Worm (Caenorhabditis elegans) whole organism, L4/young adult: Measurements from ENCODE around the gene gcy-8.
A peak's percentile ranks its signal among the peaks of the same experiment; 100 is the strongest.

Experiments used
- W03F9.2 ChIP-seq: fragments of 150-350 bp; optimal IDR thresholded peaks from 2 replicates; lab custom pipeline; 2014; ENCODE audit warnings: missing biosample characterization, missing genetic modification characterization
- dao-5 ChIP-seq: sonication (generic microtip); optimal IDR thresholded peaks from 2 replicates; lab custom pipeline; 2016; ENCODE audit warnings: missing genotype, missing genetic modification characterization, moderate library complexity, missing compliant biosample characterization
- him-1 ChIP-seq: sonication (generic microtip); optimal IDR thresholded peaks from 2 replicates; lab custom pipeline; 2016; ENCODE audit warnings: missing genotype, missing genetic modification reagents, missing genetic modification characterization, missing compliant biosample characterization

gcy-8 gene

DNA sequence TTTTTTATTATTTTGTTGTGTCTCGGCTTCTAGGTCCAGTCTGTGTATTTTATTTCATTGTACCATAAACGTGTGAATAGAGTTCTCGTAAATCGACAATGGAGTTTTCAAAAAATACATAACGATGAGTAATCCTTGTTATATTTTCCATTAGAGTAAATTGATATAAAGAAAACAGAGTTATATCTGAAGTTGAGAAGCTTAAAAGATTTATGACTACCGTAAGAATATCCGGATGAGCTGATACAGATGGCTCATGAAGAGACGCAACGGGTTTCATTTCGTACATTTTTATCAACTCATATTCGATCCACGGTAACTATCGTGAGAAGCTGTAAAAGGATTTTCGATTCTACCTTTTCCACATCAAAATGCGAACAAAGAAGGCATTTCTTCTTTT lies at the start of gene gcy-8:
gcy-8 (plus strand) TSS at position 301 of the 400 bp plus-strand sequence.
- TF ChIP-seq W03F9.2 (no peak), dao-5 (tag; lab: Kevin White, UChicago) (no peak), him-1 (tag; lab: Kevin White, UChicago) (no peak)

DNA sequence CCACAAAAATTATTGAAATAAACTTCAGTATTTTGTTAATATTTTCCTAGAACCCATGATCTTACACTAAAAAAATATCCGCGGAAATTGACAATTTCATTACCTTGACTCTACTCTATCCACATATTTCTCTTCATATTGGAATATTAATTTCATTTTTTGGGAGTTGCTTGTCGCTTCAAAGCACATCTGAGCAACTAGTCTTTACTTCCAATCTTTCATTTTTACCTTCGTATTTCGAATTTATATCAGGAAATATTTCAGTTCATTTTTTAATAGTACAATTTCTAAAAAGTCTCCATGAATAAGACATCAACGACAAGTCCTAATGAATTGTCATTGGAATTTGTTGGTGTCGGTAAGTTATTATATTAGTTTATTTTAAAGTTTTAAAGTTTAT lies 48.9 kb upstream of the gcy-8 start, which contains the start of gene srt-73:
srt-73 (plus strand) TSS at position 301 of the 400 bp plus-strand sequence.
- TF ChIP-seq W03F9.2 (no peak), him-1 (tag; lab: Kevin White, UChicago) (no peak)

DNA sequence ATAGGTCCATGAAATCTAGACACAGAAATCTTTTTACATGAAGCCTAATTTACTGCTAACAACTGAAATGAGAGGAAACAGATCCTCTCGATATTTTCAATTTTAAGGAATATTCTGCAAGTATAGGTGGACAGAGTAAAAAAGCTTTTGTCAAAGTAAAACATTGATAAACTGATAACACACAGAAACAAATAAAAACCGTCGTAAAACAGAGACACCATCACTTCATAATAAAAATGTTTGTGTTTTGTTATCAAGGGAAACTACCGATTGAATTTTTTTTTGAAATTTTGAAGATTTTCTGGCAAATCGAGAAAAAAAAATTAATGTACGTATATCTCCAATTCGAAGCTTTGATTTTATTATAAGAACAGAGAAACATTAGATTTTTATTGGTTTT lies 46.8 kb upstream of the gcy-8 start:
- no peak for TF ChIP-seq dao-5 (tag; lab: Kevin White, UChicago)
- no peak for TF ChIP-seq him-1 (tag; lab: Kevin White, UChicago)
- no peak for TF ChIP-seq W03F9.2

ce11 chrIV:7881726-7882125 lies 46.2 kb upstream of the gcy-8 start, which contains the start of gene atic-1:
TSS of gene atic-1 (plus strand) at chrIV:7882026.
- TF ChIP-seq dao-5 (tag; lab: Kevin White, UChicago) (no peak), W03F9.2 (no peak), him-1 (tag; lab: Kevin White, UChicago) (no peak)

ce11 chrIV:7897443-7897842 lies 30.5 kb upstream of the gcy-8 start, which contains the start of gene ilys-4:
TSS of gene ilys-4 (minus strand) at chrIV:7897543.
- TF ChIP-seq W03F9.2 = no peak
- TF ChIP-seq dao-5 (tag; lab: Kevin White, UChicago) = no peak

- TF ChIP-seq dao-5 (tag; lab: Kevin White, UChicago) = no peak
- no peak for TF ChIP-seq him-1 (tag; lab: Kevin White, UChicago)
- TF ChIP-seq W03F9.2 = no peak
Observed at ce11 chrIV:7897953-7898352, 30.0 kb upstream of the gcy-8 start.

- TF ChIP-seq him-1 (tag; lab: Kevin White, UChicago) = no peak
- no peak for TF ChIP-seq W03F9.2
- TF ChIP-seq dao-5 (tag; lab: Kevin White, UChicago) = no peak
Observed at ce11 chrIV:7898489-7898888, 29.5 kb upstream of the gcy-8 start.

DNA sequence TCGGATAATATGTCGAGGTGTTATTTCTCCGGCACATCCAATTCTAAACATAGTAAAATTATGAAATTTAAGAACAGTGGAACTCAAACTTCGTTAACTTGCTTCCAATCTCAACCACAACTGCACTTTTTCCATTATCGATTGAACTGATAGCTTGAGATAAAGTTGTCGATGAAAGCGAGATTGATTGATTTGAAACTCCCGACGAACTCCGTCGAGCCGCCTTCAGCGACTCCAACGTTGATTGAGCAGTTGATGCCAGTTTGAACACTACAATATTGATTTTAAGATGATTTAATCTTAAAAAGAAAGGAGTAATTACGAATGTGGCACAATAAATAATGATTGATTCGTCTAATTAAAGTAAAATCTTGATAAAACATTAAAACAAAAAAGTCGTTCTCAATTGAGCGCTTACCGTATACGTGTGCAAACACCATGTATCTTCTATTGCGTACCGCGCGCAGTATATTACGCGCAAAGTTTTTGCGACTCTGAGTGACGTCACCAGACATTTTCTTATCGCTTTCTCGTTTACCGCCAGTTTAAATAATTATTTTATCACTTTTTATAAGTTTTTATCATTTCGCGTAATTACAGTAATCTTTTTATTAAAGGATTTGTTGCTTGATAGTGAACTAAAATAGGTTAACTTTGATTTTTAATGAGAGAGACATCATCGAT lies 25.6 kb upstream of the gcy-8 start, which contains the start of gene arp-11:
arp-11 (minus strand) TSS at position 51 of the 684 bp plus-strand sequence.
- TF ChIP-seq W03F9.2 (peak; percentile 84), him-1 (tag; lab: Kevin White, UChicago) (no peak), dao-5 (tag; lab: Kevin White, UChicago) (no peak)

DNA sequence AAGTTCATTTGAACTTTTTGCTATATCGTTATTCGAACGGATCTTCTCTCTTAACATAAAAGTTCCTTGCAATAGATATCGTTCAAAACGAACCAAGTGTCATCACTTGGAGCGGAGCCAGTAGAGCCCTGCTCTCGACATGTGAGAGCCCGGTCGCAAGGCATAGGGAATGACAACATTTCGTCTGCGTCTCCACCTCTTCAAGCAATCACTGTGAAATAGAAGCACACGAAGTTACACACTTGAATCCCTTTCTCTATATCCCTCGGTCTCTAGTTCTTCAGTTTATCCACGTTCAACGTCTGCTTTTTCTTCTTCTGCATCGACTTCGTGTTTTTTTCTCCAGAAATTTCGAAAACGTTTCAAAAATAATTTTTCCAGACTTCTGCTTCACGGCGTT lies 24.6 kb upstream of the gcy-8 start, which contains the start of gene C49H3.6:
C49H3.6 (plus strand) TSS at position 380 of the 400 bp plus-strand sequence.
- TF ChIP-seq him-1 (tag; lab: Kevin White, UChicago) (no peak), dao-5 (tag; lab: Kevin White, UChicago) (no peak), W03F9.2 (no peak)

DNA sequence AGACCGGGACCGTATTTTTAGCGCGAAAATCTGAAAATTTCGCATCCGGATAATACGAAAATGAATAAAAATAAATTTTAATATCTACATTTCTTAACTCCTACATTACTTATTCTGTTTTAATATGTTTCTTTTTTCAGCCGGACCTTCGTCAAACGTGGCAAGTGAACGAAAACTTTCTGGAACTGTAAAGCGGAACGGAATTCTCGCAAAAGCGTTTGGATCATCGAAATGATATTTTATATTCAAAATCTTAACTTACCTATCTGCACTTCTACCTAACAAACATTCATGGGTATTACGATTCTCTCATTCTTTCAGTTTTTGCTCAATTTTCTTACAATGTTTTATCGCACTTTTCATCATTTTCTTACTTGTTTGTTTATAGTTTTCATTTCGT lies 21.3 kb upstream of the gcy-8 start:
- TF ChIP-seq him-1 (tag; lab: Kevin White, UChicago) (no peak), dao-5 (tag; lab: Kevin White, UChicago) (no peak), W03F9.2 (no peak)

- TF ChIP-seq W03F9.2 = peak; percentile 33
- no peak for TF ChIP-seq dao-5 (tag; lab: Kevin White, UChicago)
- no peak for TF ChIP-seq him-1 (tag; lab: Kevin White, UChicago)
Observed at ce11 chrIV:7909455-7910141, 18.4 kb upstream of the gcy-8 start.

DNA sequence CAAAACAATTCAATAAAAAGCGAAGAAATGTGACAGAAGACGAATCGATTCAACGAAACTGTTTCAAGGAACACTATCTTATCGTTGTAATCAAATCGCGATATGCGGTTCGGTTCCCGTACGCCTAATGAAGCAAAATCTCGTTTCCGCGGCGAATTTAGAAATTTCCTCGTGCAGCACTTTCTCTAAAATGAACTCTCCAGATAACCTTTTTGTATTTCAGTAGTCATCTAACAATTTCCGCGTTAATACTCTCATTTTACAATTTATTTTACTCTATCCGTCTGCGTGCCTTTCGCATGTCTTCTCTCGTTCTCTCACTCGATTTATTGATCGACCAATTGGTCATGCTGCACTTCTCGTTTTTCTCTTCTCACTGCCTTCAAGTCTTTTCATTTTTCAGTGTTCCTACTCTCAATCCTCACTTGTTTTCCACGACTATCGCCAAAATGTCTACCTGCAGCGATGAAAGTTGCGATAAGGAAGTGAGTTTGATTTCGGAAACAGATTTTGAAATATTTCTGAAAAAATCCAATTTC lies 17.7 kb upstream of the gcy-8 start, which contains the start of the genes npp-27 and ntl-4:
npp-27 (minus strand) TSS at position 51 of the 539 bp plus-strand sequence.
ntl-4 (plus strand) TSS at position 379 of the 539 bp plus-strand sequence.
- TF ChIP-seq him-1 (tag; lab: Kevin White, UChicago) (no peak), W03F9.2 (no peak), dao-5 (tag; lab: Kevin White, UChicago) (no peak)

- no peak for TF ChIP-seq dao-5 (tag; lab: Kevin White, UChicago)
- no peak for TF ChIP-seq W03F9.2
- TF ChIP-seq him-1 (tag; lab: Kevin White, UChicago) = no peak
Observed at ce11 chrIV:7914991-7915390, 13.0 kb upstream of the gcy-8 start, which contains the start of gene C49H3.4. TSS of gene C49H3.4 (plus strand) at chrIV:7915291.

DNA sequence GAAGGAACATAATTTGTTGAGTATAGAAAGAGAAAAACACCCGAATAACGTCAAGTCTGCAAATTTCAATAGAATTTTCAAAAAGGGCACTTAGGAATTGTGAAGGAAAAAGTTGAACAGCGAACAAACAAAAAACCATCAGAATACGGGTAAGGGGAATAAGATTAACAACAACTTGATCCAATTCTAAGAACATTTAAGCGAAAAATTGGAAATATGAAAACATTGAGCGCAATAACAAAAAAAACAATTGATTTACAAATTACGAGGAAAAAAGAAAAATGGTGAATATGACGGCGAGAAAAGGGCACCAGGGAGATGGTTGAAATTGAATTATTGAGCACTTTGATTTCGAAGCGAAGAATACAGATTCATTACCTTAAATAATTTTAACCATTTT lies 11.0 kb upstream of the gcy-8 start:
- no peak for TF ChIP-seq W03F9.2
- no peak for TF ChIP-seq him-1 (tag; lab: Kevin White, UChicago)
- no peak for TF ChIP-seq dao-5 (tag; lab: Kevin White, UChicago)
